Worm (Caenorhabditis elegans): ENCODE data around the gene F46B6.6.

F46B6.6 gene

DNA sequence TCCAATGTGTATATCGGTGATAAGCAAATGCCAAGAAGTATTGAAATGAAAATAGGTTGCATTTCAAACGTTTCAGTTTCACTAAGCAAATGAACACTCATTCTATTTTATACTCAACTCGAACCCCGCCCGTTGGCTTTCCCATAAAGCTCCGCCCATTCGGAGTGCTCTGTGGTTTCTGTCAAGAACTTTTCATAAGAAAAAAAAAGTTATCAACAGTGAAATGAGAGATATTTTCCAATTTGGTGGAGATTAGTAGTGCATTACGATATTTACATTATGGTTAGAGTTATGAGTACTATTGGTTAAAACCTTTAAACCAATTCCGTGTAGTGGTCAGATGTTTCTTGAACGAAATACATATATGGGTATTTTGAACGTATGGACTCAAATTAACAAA, 36.4 kb downstream of the F46B6.6 start, which contains the start of gene F58E6.4:
Gene F58E6.4 (minus strand): TSS at position 101 of the 400 bp plus-strand sequence.
- TF ChIP-seq sdz-12 (GFP tag; optimal IDR thresholded peaks at IDR 0.05), result no peak
- no peak for TF ChIP-seq unc-130 (GFP tag; optimal IDR thresholded peaks at IDR 0.05)
- TF ChIP-seq nhr-41 (GFP tag; IDR thresholded peaks at IDR 0.05), result no peak
- no peak for TF ChIP-seq lin-1 (GFP tag; IDR thresholded peaks at IDR 0.05)
- TF ChIP-seq R02D3.7 (tag; optimal IDR thresholded peaks at IDR 0.05), result no peak
- no peak for TF ChIP-seq zfp-3 (GFP tag; conservative IDR thresholded peaks at IDR 0.05)
- TF ChIP-seq lin-39 (tag; optimal IDR thresholded peaks at IDR 0.05), result no peak
- TF ChIP-seq lin-15B (tag; optimal IDR thresholded peaks at IDR 0.05), result no peak
- no peak for TF ChIP-seq mdl-1 (tag; optimal IDR thresholded peaks at IDR 0.05)
- no peak for TF ChIP-seq duxl-1 (tag; optimal IDR thresholded peaks at IDR 0.05; ENCODE audit: poor library complexity)
- TF ChIP-seq unc-39 (tag; optimal IDR thresholded peaks at IDR 0.05), result no peak
- no peak for TF ChIP-seq nhr-42 (GFP tag; IDR thresholded peaks at IDR 0.05)
- no peak for TF ChIP-seq Y75B8A.6 (GFP tag; IDR thresholded peaks at IDR 0.05)

DNA sequence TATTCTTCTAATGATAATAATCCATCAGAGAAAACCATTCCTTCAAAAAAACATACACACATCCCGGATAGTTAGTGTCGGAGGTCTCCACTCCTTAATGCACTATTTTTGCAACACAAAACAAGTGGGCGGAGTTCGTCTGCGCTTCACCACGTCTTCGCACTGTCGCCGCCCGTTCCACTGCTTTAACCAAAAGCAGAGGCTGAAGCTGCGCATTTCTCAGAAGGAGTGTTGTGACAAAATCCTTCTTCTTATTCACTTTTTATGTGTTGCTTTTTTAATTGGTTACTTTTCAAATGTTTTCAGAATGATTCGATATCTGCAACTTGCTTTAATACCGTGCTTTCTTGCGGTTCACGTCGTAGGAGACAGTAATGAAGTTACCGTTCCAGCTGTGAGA, 41.7 kb downstream of the F46B6.6 start, which contains the start of gene F58E6.13:
Gene F58E6.13 (plus strand): TSS at position 301 of the 400 bp plus-strand sequence.
- TF ChIP-seq hif-1 (tag; optimal IDR thresholded peaks at IDR 0.05) (no peak), mep-1 (tag; optimal IDR thresholded peaks at IDR 0.05) (no peak), madf-9 (GFP tag; conservative IDR thresholded peaks at IDR 0.05) (no peak), F49E8.2 (tag; optimal IDR thresholded peaks at IDR 0.05; ENCODE audit: borderline replicate concordance) (no peak), mes-2 (tag; optimal IDR thresholded peaks at IDR 0.05; ENCODE audit: poor library complexity, severe bottlenecking) (no peak), F37D6.2 (tag; optimal IDR thresholded peaks at IDR 0.05) (no peak), nhr-28 (tag; optimal IDR thresholded peaks at IDR 0.05) (no peak), rbr-2 (tag; optimal IDR thresholded peaks at IDR 0.05) (no peak), nhr-41 (GFP tag; IDR thresholded peaks at IDR 0.05) (no peak), Y48G9A.11 (GFP tag; IDR thresholded peaks at IDR 0.05) (no peak), nhr-77 (tag; optimal IDR thresholded peaks at IDR 0.05) (no peak), tra-1 (GFP tag; IDR thresholded peaks at IDR 0.05) (no peak), lin-15B (tag; optimal IDR thresholded peaks at IDR 0.05) (no peak)

DNA sequence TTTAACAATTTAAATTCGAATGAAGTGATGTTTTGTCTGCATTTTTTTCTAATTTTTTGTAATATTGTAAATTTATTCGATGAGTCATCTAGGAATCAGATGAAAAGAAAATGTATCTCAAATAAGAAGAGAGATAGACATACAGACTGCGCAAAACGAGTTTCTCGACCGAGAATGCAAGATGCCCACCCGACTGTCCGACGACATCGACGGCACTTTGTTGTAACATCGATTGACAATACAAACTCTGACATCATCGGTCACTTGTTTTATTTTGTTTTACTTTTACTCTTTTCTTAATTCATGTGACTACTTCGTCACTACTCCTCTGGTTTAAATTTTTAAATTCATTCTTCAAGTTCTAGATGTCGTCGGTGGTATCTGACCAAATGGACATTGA, 45.8 kb downstream of the F46B6.6 start, which contains the start of gene sta-2:
Gene sta-2 (plus strand): TSS at position 349 of the 400 bp plus-strand sequence.
- TF ChIP-seq spr-3 (GFP tag; optimal IDR thresholded peaks at IDR 0.05) (no peak), F26F4.8 (GFP tag; conservative IDR thresholded peaks at IDR 0.05) (no peak), hlh-30 (tag; optimal IDR thresholded peaks at IDR 0.05; ENCODE audit: insufficient read depth) (peak; percentile 57), egl-27 (tag; optimal IDR thresholded peaks at IDR 0.05) (no peak), ctbp-1 (GFP tag; IDR thresholded peaks at IDR 0.05) (no peak), unc-62 (GFP tag; optimal IDR thresholded peaks at IDR 0.05 in 1 of 2) (peak in 1 of 2 experiments; percentile 64), unc-62 (tag; optimal IDR thresholded peaks at IDR 0.05) (no peak), mep-1 (tag; optimal IDR thresholded peaks at IDR 0.05) (peak; percentile 0), ceh-20 (GFP tag; IDR thresholded peaks at IDR 0.05) (no peak), madf-5 (GFP tag; IDR thresholded peaks at IDR 0.05) (no peak), mdl-1 (tag; optimal IDR thresholded peaks at IDR 0.05) (peak in 1 of 2 experiments; percentile 26), nhr-77 (tag; optimal IDR thresholded peaks at IDR 0.05) (no peak), hlh-11 (tag; optimal IDR thresholded peaks at IDR 0.05) (peak; percentile 19), nhr-28 (tag; optimal IDR thresholded peaks at IDR 0.05) (peak; percentile 50), F37D6.2 (tag; optimal IDR thresholded peaks at IDR 0.05) (no peak), nhr-25 (tag; optimal IDR thresholded peaks at IDR 0.05; ENCODE audit: borderline replicate concordance, insufficient read depth) (peak; percentile 31), mxl-3 (GFP tag; optimal IDR thresholded peaks at IDR 0.05) (peak; percentile 5)
